Fruit fly (Drosophila melanogaster) whole organism, embryonic: ENCODE results near the gene CG32344.

Experiments
- CG4707 ChIP-seq: fragments of 200-800 bp; sonication (Bioruptor generic); optimal IDR thresholded peaks from 2 replicates; lab custom pipeline; 2018; ENCODE audit warnings: missing biosample characterization, mild to moderate bottlenecking, missing genetic modification characterization, moderate library complexity
- mirr ChIP-seq: fragments of 200-800 bp; sonication (Bioruptor generic); optimal IDR thresholded peaks from 3 replicates; lab custom pipeline; 2018; ENCODE audit warnings: missing biosample characterization, mild to moderate bottlenecking, missing genetic modification characterization

dm6 chr3L:356016-356472, 31.5 kb upstream of the CG32344 start, which contains the start of gene CG1231:
- no peak for TF ChIP-seq CG4707
- no peak for TF ChIP-seq mirr (GFP tag; lab: Kevin White, UChicago)
